Worm (Caenorhabditis elegans): Measurements from ENCODE around the gene T25B6.6.

DNA sequence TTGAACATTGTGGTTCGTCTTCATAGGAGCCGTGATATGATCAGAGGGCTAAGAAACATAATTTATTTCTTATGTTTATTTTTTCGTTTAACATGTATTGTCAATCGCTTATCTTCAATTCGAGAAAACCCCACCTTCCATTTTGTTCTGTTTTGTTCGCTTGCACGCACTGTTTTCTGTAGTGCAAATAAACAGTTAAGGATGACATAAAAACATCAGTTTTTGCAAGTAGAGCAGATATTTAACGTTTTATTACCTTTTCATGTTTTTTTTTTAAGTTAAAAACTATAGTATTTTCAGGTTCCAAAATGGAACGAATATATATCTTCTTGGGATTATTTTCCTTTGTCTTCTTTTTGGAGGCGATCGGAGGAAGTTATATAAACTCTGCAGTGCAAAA, 34.7 kb upstream of the T25B6.6 start, which contains the start of gene F47E1.2:
- TF ChIP-seq fkh-10 (GFP tag; optimal IDR thresholded peaks at IDR 0.05), result no peak
- TF ChIP-seq odd-2 (tag; optimal IDR thresholded peaks at IDR 0.05), result no peak

Data from whole organism, late embryonic.